Fruit fly (Drosophila melanogaster) whole organism, embryonic: ENCODE results near the gene CG33124.

Experiments used
- Ada2b ChIP-seq: fragments of 200-800 bp; sonication (Bioruptor generic); IDR thresholded peaks from 2 replicates; pipeline ENCODE4 v1.3.6; 2022; ENCODE audit warnings: missing biosample characterization, missing genetic modification characterization
- Awh ChIP-seq: fragments of 200-800 bp; sonication (Bioruptor generic); IDR thresholded peaks from 2 replicates; pipeline ENCODE4, ENCODE4 v1.3.6; 2022; ENCODE audit warnings: missing biosample characterization, missing genetic modification characterization
- B-H1 ChIP-seq: fragments of 200-800 bp; sonication (Bioruptor generic); IDR thresholded peaks from 3 replicates; pipeline ENCODE4 v1.3.6; 2022; ENCODE audit warnings: missing biosample characterization, missing genetic modification characterization
- CG10462 ChIP-seq: fragments of 200-800 bp; sonication (Bioruptor generic); optimal IDR thresholded peaks from 2 replicates; lab custom pipeline; 2016; ENCODE audit warnings: missing biosample characterization, missing genetic modification characterization
- CG11085 ChIP-seq: fragments of 200-800 bp; sonication (Bioruptor generic); IDR thresholded peaks from 2 replicates; pipeline ENCODE4 v1.3.6; 2022; ENCODE audit warnings: missing biosample characterization, missing genetic modification characterization
- CG11093 ChIP-seq: fragments of 200-800 bp; sonication (Bioruptor generic); IDR thresholded peaks from 3 replicates; pipeline ENCODE4 v1.3.6; 2022; ENCODE audit warnings: missing biosample characterization, missing genetic modification characterization
- CG11398 ChIP-seq: fragments of 200-800 bp; sonication (Bioruptor generic); optimal IDR thresholded peaks from 2 replicates; lab custom pipeline; 2016; ENCODE audit warnings: missing biosample characterization, missing genetic modification characterization
- CG1233 ChIP-seq: fragments of 200-800 bp; sonication (Bioruptor generic); optimal IDR thresholded peaks from 4 replicates; lab custom pipeline; 2018; ENCODE audit warnings: missing biosample characterization, mild to moderate bottlenecking, missing genetic modification characterization
- CG13894 ChIP-seq: fragments of 200-800 bp; sonication (Bioruptor generic); optimal IDR thresholded peaks from 3 replicates; lab custom pipeline; 2018; ENCODE audit warnings: missing biosample characterization, mild to moderate bottlenecking, missing genetic modification characterization, moderate library complexity
- CG14667 ChIP-seq: fragments of 200-800 bp; sonication (Bioruptor generic); IDR thresholded peaks from 2 replicates; pipeline ENCODE4 v1.3.6; 2022; ENCODE audit warnings: missing biosample characterization, missing genetic modification characterization
- CG15601 ChIP-seq: fragments of 200-800 bp; sonication (Bioruptor generic); optimal IDR thresholded peaks from 3 replicates; lab custom pipeline; 2019; ENCODE audit warnings: missing biosample characterization, mild to moderate bottlenecking, missing genetic modification characterization, moderate library complexity
- CG3163 ChIP-seq: fragments of 200-800 bp; sonication (Bioruptor generic); optimal IDR thresholded peaks from 3 replicates; lab custom pipeline; 2016; ENCODE audit warnings: missing biosample characterization, missing genetic modification characterization
- CG33213 ChIP-seq: fragments of 200-800 bp; sonication (Bioruptor generic); optimal IDR thresholded peaks from 3 replicates; lab custom pipeline; 2016; ENCODE audit warnings: missing biosample characterization, missing genetic modification characterization
- CG33557 ChIP-seq: fragments of 200-800 bp; sonication (Bioruptor generic); optimal IDR thresholded peaks from 2 replicates; lab custom pipeline; 2019; ENCODE audit warnings: missing biosample characterization, mild to moderate bottlenecking, missing genetic modification characterization, moderate library complexity
- CG4820 ChIP-seq: fragments of 200-800 bp; sonication (Bioruptor generic); optimal IDR thresholded peaks from 3 replicates; lab custom pipeline; 2016; ENCODE audit warnings: missing biosample characterization, missing genetic modification characterization
- CG4854 ChIP-seq: fragments of 200-800 bp; sonication (Bioruptor generic); optimal IDR thresholded peaks from 2 replicates; lab custom pipeline; 2016; ENCODE audit warnings: missing biosample characterization, missing genetic modification characterization, inconsistent platforms
- CG6791 ChIP-seq: fragments of 200-800 bp; sonication (Bioruptor generic); IDR thresholded peaks from 3 replicates; pipeline ENCODE4 v1.3.6; 2022; ENCODE audit warnings: missing biosample characterization, missing genetic modification characterization; ENCODE audit not compliant: partially characterized antibody
- CG7357 ChIP-seq: fragments of 200-800 bp; sonication (Bioruptor generic); IDR thresholded peaks from 3 replicates; pipeline ENCODE4 v1.3.6; 2022; ENCODE audit warnings: missing biosample characterization, missing genetic modification characterization
- CG7372 ChIP-seq: fragments of 200-800 bp; sonication (Bioruptor generic); IDR thresholded peaks from 2 replicates; pipeline ENCODE4 v1.3.6; 2022; ENCODE audit warnings: missing biosample characterization, missing genetic modification characterization
- CG7556 ChIP-seq: fragments of 200-800 bp; sonication (Bioruptor generic); optimal IDR thresholded peaks from 2 replicates; lab custom pipeline; 2017; ENCODE audit warnings: missing biosample characterization, mild to moderate bottlenecking, missing genetic modification characterization
- CG7839 ChIP-seq: fragments of 200-800 bp; sonication (Bioruptor generic); optimal IDR thresholded peaks from 3 replicates; lab custom pipeline; 2018; ENCODE audit warnings: missing biosample characterization, mild to moderate bottlenecking, missing genetic modification characterization, moderate library complexity
- CG8281 ChIP-seq: fragments of 200-800 bp; sonication (Bioruptor generic); optimal IDR thresholded peaks from 2 replicates; lab custom pipeline; 2018; ENCODE audit warnings: missing biosample characterization, mild to moderate bottlenecking, missing genetic modification characterization, moderate library complexity
- CG9817 ChIP-seq: fragments of 200-800 bp; sonication (Bioruptor generic); optimal IDR thresholded peaks from 2 replicates; lab custom pipeline; 2018; ENCODE audit warnings: missing biosample characterization, mild to moderate bottlenecking, missing genetic modification characterization, moderate library complexity
- CG9876 ChIP-seq: fragments of 200-800 bp; sonication (Bioruptor generic); optimal IDR thresholded peaks from 2 replicates; lab custom pipeline; 2016; ENCODE audit warnings: missing biosample characterization, missing genetic modification characterization
- Fer3 ChIP-seq: fragments of 200-800 bp; sonication (Bioruptor generic); optimal IDR thresholded peaks from 2 replicates; lab custom pipeline; 2018; ENCODE audit warnings: missing biosample characterization, mild to moderate bottlenecking, missing genetic modification characterization, moderate library complexity
- Gsc ChIP-seq: fragments of 200-800 bp; sonication (Bioruptor generic); IDR thresholded peaks from 2 replicates; pipeline ENCODE4 v1.3.6; 2022; ENCODE audit warnings: missing biosample characterization, missing genetic modification characterization
- Hey ChIP-seq: fragments of 200-800 bp; sonication (Bioruptor generic); optimal IDR thresholded peaks from 3 replicates; lab custom pipeline; 2018; ENCODE audit warnings: missing biosample characterization, mild to moderate bottlenecking, missing genetic modification characterization
- Hr78 ChIP-seq, 2 experiments: fragments of 200-800 bp in 1 of 2; fragments of >200 bp in 1 of 2; sonication (Bioruptor generic) in 1 of 2; optimal IDR thresholded peaks; 2 replicates each; lab custom pipeline; 2017 to 2019; ENCODE audit warnings: missing biosample characterization in 2 of 2, missing genetic modification characterization in 2 of 2, mild to moderate bottlenecking in 1 of 2, moderate library complexity in 1 of 2
- Lim3 ChIP-seq: fragments of 200-800 bp; sonication (Bioruptor generic); IDR thresholded peaks from 2 replicates; pipeline ENCODE4 v1.3.6; 2022; ENCODE audit warnings: missing biosample characterization, missing genetic modification characterization
- Mrtf ChIP-seq: fragments of 200-800 bp; sonication (Bioruptor generic); IDR thresholded peaks from 3 replicates; pipeline ENCODE4 v1.3.6; 2022; ENCODE audit warnings: missing biosample characterization, missing genetic modification characterization
- Oli ChIP-seq: fragments of 200-800 bp; sonication (Bioruptor generic); optimal IDR thresholded peaks from 2 replicates; lab custom pipeline; 2018; ENCODE audit warnings: missing biosample characterization, mild to moderate bottlenecking, missing genetic modification characterization, moderate library complexity
- PHDP ChIP-seq: fragments of 200-800 bp; sonication (Bioruptor generic); optimal IDR thresholded peaks from 3 replicates; lab custom pipeline; 2018; ENCODE audit warnings: missing biosample characterization, mild to moderate bottlenecking, missing genetic modification characterization, moderate library complexity
- Ravus ChIP-seq: fragments of 200-800 bp; sonication (Bioruptor generic); IDR thresholded peaks from 2 replicates; pipeline ENCODE4 v1.3.6; 2022; ENCODE audit warnings: missing biosample characterization, missing genetic modification characterization
- Xbp1 ChIP-seq: fragments of 200-800 bp; sonication (Bioruptor generic); optimal IDR thresholded peaks from 3 replicates; lab custom pipeline; 2016; ENCODE audit warnings: missing biosample characterization, mild to moderate bottlenecking, missing genetic modification characterization
- cad ChIP-seq: fragments of >200 bp; optimal IDR thresholded peaks from 2 replicates; lab custom pipeline; 2017; ENCODE audit warnings: missing biosample characterization, missing genetic modification characterization
- chn ChIP-seq: fragments of 200-800 bp; sonication (Bioruptor generic); optimal IDR thresholded peaks from 2 replicates; lab custom pipeline; 2016; ENCODE audit warnings: missing biosample characterization, missing genetic modification characterization
- da ChIP-seq: fragments of 200-800 bp; sonication (Bioruptor generic); optimal IDR thresholded peaks from 2 replicates; lab custom pipeline; 2016; ENCODE audit warnings: missing biosample characterization, missing genetic modification characterization
- gro ChIP-seq: fragments of 200-800 bp; sonication (Bioruptor generic); optimal IDR thresholded peaks from 2 replicates; lab custom pipeline; 2016; ENCODE audit warnings: missing biosample characterization, missing genetic modification characterization
- hb ChIP-seq: fragments of 200-800 bp; sonication (Bioruptor generic); IDR thresholded peaks from 3 replicates; pipeline ENCODE4 v1.3.6; 2022; ENCODE audit warnings: missing biosample characterization, missing genetic modification characterization; ENCODE audit not compliant: partially characterized antibody
- lov ChIP-seq, 2 experiments: fragments of 200-800 bp in 1 of 2; fragments of >200 bp in 1 of 2; sonication (Bioruptor generic) in 1 of 2; IDR thresholded peaks in 1 of 2; optimal IDR thresholded peaks in 1 of 2; 2 replicates in 1 of 2; 3 replicates in 1 of 2; pipeline versions ENCODE4 v1.3.6 to Lab custom; 2017 to 2022; ENCODE audit warnings: missing biosample characterization in 1 of 2, missing genetic modification characterization in 1 of 2
- nerfin-1 ChIP-seq: fragments of 200-800 bp; sonication (Bioruptor generic); optimal IDR thresholded peaks from 3 replicates; lab custom pipeline; 2019; ENCODE audit warnings: missing biosample characterization, mild to moderate bottlenecking, missing genetic modification characterization, moderate library complexity
- nerfin-2 ChIP-seq: fragments of 200-800 bp; sonication (Bioruptor generic); IDR thresholded peaks from 2 replicates; pipeline ENCODE4 v1.3.6; 2022; ENCODE audit warnings: missing biosample characterization, missing genetic modification characterization; ENCODE audit not compliant: partially characterized antibody
- pnt ChIP-seq: fragments of 200-800 bp; sonication (Bioruptor generic); optimal IDR thresholded peaks from 3 replicates; lab custom pipeline; 2016; ENCODE audit warnings: missing biosample characterization, missing genetic modification characterization
- ranshi ChIP-seq: fragments of 200-800 bp; sonication (Bioruptor generic); IDR thresholded peaks from 2 replicates; pipeline ENCODE4 v1.3.6; 2022; ENCODE audit warnings: missing biosample characterization, missing genetic modification characterization
- run ChIP-seq: fragments of 200-800 bp; sonication (Bioruptor generic); optimal IDR thresholded peaks from 3 replicates; lab custom pipeline; 2018; ENCODE audit warnings: missing biosample characterization, mild to moderate bottlenecking, missing genetic modification characterization
- scrt ChIP-seq: fragments of 200-800 bp; sonication (Bioruptor generic); optimal IDR thresholded peaks from 2 replicates; lab custom pipeline; 2018; ENCODE audit warnings: missing biosample characterization, mild to moderate bottlenecking, missing genetic modification characterization, moderate library complexity
- slbo ChIP-seq: fragments of 200-800 bp; sonication (Bioruptor generic); IDR thresholded peaks from 2 replicates; pipeline ENCODE4 v1.3.6; 2022; ENCODE audit warnings: missing biosample characterization, missing genetic modification characterization
- vvl ChIP-seq: fragments of 200-800 bp; sonication (Bioruptor generic); IDR thresholded peaks from 2 replicates; pipeline ENCODE4 v1.3.6; 2022; ENCODE audit warnings: missing biosample characterization, missing genetic modification characterization

The CG33124 gene

DNA sequence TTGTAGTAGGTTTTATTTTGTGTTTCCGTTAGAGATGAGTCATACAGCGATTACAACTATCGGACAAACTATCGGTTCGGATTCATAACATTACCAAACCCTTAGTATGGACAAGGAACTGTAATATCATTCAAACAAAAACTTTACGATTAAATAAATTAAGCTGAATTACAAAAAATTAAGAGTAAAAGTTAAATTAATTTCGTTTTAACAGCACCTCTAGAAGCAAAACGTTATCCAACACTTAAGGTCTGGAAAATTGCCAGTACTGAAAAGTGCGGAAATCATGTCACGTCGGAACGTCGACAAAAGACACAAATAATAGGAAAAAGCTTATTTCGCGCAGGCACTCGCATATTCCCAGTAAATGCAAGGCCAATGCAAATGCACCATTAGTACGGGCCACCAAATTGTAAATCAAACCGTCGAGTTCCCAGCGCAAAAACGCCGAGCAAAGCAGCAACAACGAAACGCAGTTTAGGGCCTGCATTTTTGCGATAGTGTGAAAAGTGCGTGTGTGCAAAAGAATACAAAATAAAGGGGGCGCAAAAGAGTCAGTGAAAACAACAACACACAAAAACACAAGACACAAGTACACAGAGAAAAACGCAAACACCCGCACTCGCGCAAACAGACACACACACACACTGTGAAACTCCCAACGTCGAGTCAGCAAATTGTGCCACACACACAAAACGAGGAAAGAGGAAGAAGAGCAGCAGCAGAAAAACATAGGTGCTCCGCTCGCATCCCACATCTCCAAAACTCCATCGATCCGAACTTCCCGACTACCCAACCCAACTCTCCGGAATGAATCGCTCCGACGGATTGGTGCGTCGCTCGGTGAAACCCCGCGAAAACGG is 17.6 kb upstream of the CG33124 start, which contains the start of the genes CG15387 and sau (continued):
- TF ChIP-seq Awh (GFP tag; lab: Robert Waterston, UW) = peak; percentile 65
- peak; percentile 87 for TF ChIP-seq CG33557 (GFP tag; lab: Kevin White, UChicago)
- peak; percentile 86 for TF ChIP-seq Fer3 (tag; lab: Kevin White, UChicago)
- TF ChIP-seq CG11398 = peak; percentile 51
- peak; percentile 82 for TF ChIP-seq CG1233 (GFP tag; lab: Kevin White, UChicago)
- peak; percentile 88 for TF ChIP-seq CG4854 (GFP tag; lab: Kevin White, UChicago)
- peak; percentile 81 for TF ChIP-seq hb (GFP tag; lab: Robert Waterston, UW)
- no peak for TF ChIP-seq lov (optimal IDR thresholded peaks at IDR 0.05; lab: Kevin White, UChicago)
- TF ChIP-seq lov (GFP tag; IDR thresholded peaks at IDR 0.05; lab: Robert Waterston, UW) = peak; percentile 76; the same call in 2 of the 3 replicates
- TF ChIP-seq Hey (tag; lab: Kevin White, UChicago) = peak; percentile 33
- peak; percentile 70; the same call in 2 of the 3 replicates for TF ChIP-seq Mrtf (GFP tag; lab: Robert Waterston, UW)
- peak; percentile 79 for TF ChIP-seq pnt (GFP tag; lab: Kevin White, UChicago)
- peak; percentile 73 for TF ChIP-seq CG10462 (GFP tag; lab: Kevin White, UChicago)
- peak in 1 of 2 experiments; percentile 51 for TF ChIP-seq Hr78 (GFP tag; optimal IDR thresholded peaks at IDR 0.05; lab: Kevin White, UChicago)
- peak; percentile 79 for TF ChIP-seq CG3163 (GFP tag; lab: Kevin White, UChicago)
- TF ChIP-seq CG4820 (GFP tag; lab: Kevin White, UChicago) = peak; percentile 79
- peak; percentile 46 for TF ChIP-seq Ravus
- TF ChIP-seq nerfin-1 (tag; lab: Kevin White, UChicago) = peak; percentile 83
- peak; percentile 65 for TF ChIP-seq da (GFP tag; lab: Kevin White, UChicago)
- peak; percentile 8 for TF ChIP-seq run (tag; lab: Kevin White, UChicago)
- TF ChIP-seq CG7839 (tag; lab: Kevin White, UChicago) = peak; percentile 85
- peak; percentile 72 for TF ChIP-seq CG11093 (GFP tag; lab: Robert Waterston, UW)
- peak; percentile 64; the same call in 1 of the 3 replicates for TF ChIP-seq CG7357 (GFP tag; lab: Robert Waterston, UW)
- TF ChIP-seq scrt (GFP tag; lab: Kevin White, UChicago) = peak; percentile 71
- no peak for TF ChIP-seq Gsc (GFP tag; lab: Robert Waterston, UW)
- TF ChIP-seq Ada2b (GFP tag; lab: Robert Waterston, UW) = peak; percentile 66
- TF ChIP-seq B-H1 = peak; percentile 55; the same call in 2 of the 3 replicates
- TF ChIP-seq CG7556 (GFP tag; lab: Kevin White, UChicago) = peak; percentile 83
- TF ChIP-seq chn (GFP tag; lab: Kevin White, UChicago) = peak; percentile 93
- peak; percentile 89 for TF ChIP-seq CG33213
- TF ChIP-seq nerfin-2 (GFP tag; lab: Robert Waterston, UW) = peak; percentile 85
- TF ChIP-seq gro (GFP tag; lab: Kevin White, UChicago) = peak; percentile 93
- TF ChIP-seq CG15601 (tag; lab: Kevin White, UChicago) = peak; percentile 72
- TF ChIP-seq PHDP (tag; lab: Kevin White, UChicago) = peak; percentile 89

- TF ChIP-seq Xbp1 (GFP tag; lab: Kevin White, UChicago) = no peak
- TF ChIP-seq CG11085 (GFP tag; lab: Robert Waterston, UW) = no peak
- TF ChIP-seq CG6791 (GFP tag; lab: Robert Waterston, UW) = no peak
- TF ChIP-seq CG9817 (tag; lab: Kevin White, UChicago) = no peak
- TF ChIP-seq CG7372 (GFP tag; lab: Robert Waterston, UW) = no peak
- no peak for TF ChIP-seq cad (GFP tag; lab: Kevin White, UChicago)
- no peak for TF ChIP-seq CG9876 (GFP tag; lab: Kevin White, UChicago)
- TF ChIP-seq Lim3 (GFP tag; lab: Robert Waterston, UW) = no peak
- TF ChIP-seq vvl (GFP tag; lab: Robert Waterston, UW) = 0 out of 2 replicates have a peak, but pooled peaks have one; percentile 6
- no peak for TF ChIP-seq slbo (GFP tag; lab: Robert Waterston, UW)
- TF ChIP-seq CG8281 (tag; lab: Kevin White, UChicago) = no peak
- TF ChIP-seq CG13894 = no peak
- TF ChIP-seq ranshi = no peak
- no peak for TF ChIP-seq Oli (tag; lab: Kevin White, UChicago)
- TF ChIP-seq CG14667 (GFP tag; lab: Robert Waterston, UW) = no peak
These were observed 13.5 kb upstream of the CG33124 start for dm6 chr2L:2222377-2222776.
